Worm (Caenorhabditis elegans) whole organism, L2 larva: ENCODE data around the gene scl-7.

ENCODE experiments used
- lin-13 ChIP-seq: fragments of 150-350 bp; optimal IDR thresholded peaks from 2 replicates; lab custom pipeline; 2014; ENCODE audit warnings: missing biosample characterization, missing genetic modification reagents, missing genetic modification characterization
- lsy-2 ChIP-seq, 2 experiments: fragments of 150-350 bp in 1 of 2; sonication (generic microtip) in 1 of 2; optimal IDR thresholded peaks; 2 replicates each; lab custom pipeline; 2014 to 2017; ENCODE audit warnings: missing biosample characterization in 2 of 2, missing genetic modification characterization in 2 of 2
- nhr-11 ChIP-seq: fragments of 150-350 bp; optimal IDR thresholded peaks from 2 replicates; lab custom pipeline; 2014; ENCODE audit warnings: missing biosample characterization, missing genetic modification characterization
- sem-4 ChIP-seq: fragments of 150-350 bp; optimal IDR thresholded peaks from 2 replicates; lab custom pipeline; 2014; ENCODE audit warnings: missing biosample characterization, missing genetic modification reagents, missing genetic modification characterization
- zag-1 ChIP-seq: fragments of 150-350 bp; optimal IDR thresholded peaks from 2 replicates; lab custom pipeline; 2014; ENCODE audit warnings: missing biosample characterization, missing genetic modification characterization
- ztf-4 ChIP-seq: fragments of 150-350 bp; optimal IDR thresholded peaks from 2 replicates; lab custom pipeline; 2014; ENCODE audit warnings: missing biosample characterization, missing genetic modification characterization

DNA sequence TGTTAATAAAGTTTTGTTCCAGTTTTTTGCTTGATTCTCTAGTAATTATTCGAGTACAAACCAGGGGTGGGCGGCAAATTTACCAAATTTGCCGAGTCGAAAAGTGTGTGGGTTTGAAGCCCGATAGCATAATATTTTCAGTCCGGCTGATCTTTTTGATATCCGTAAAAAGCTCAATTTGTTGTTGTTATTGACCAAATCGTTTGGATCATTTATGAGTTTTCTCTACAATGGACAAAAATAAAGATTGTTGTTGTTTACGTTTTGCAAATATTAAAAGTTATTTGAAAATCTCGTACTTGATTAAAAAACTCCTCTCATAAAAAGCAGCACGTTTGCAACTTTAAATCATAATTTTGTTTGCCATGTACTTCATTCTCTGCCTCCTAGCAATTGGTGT lies 14.2 kb upstream of the scl-7 start, which contains the start of gene scl-1:
- TF ChIP-seq nhr-11 (tag; lab: Kevin White, UChicago) = no peak
- TF ChIP-seq zag-1 = no peak
- TF ChIP-seq lin-13 (GFP tag; lab: Kevin White, UChicago) = no peak
- no peak for TF ChIP-seq sem-4 (tag; lab: Kevin White, UChicago)
- TF ChIP-seq lsy-2 (tag; optimal IDR thresholded peaks at IDR 0.05; lab: Kevin White, UChicago) = no peak
- no peak for TF ChIP-seq ztf-4 (tag; lab: Kevin White, UChicago)
